Fruit fly (Drosophila melanogaster): ENCODE measurements around the gene stg.

The stg gene

DNA sequence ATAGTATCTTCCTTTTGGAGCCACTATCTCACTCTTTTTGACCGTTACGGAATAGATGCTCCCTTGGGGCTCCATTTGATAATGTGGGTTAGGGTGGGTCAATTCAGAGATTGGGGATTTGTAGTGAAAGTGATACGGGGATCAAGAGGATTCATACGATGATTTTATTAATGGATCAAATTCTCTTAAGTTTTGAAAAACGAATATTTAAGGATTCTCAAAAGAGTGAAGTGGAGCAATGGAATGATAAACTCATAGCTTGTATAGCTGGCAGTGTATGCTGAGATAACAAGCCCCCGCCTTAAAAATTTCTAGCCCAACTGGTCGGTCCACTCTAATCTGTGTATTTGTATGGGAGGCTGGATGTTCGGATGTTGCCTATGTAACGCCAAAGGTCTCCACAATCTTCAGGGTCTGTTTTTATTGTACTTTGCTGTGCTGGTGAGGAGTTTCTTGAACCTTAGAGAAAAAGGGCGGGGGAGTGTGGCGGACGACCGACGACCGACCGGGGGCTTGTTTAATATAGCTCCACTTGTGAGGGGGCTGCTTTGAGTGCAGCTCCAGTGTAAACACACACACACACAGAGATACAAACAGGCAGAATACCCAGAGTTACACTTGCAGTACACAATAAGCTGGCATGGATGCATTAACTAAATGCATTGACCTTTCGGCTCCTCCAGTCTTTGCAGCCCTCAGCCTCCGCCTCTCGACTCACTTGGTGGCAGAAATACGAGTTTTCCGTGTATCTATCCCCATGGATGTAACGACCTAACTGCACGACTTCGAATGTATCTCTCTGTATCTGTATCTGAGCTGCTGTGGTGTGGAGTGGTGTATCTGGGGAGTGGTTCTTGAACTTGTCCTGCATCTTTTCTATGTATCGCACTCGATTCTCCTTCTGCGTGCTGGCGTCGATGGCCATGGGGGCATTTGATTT lies 25.3 kb upstream of the stg start:
- no peak for TF ChIP-seq pan (optimal IDR thresholded peaks at IDR 0.05)
- no peak for TF ChIP-seq br (GFP tag; optimal IDR thresholded peaks at IDR 0.05)
- no peak for TF ChIP-seq dmrt93B (GFP tag; optimal IDR thresholded peaks at IDR 0.05)
- TF ChIP-seq OdsH (GFP tag; optimal IDR thresholded peaks at IDR 0.05) = no peak
- TF ChIP-seq h (GFP tag; optimal IDR thresholded peaks at IDR 0.05) = no peak
- no peak for TF ChIP-seq CG9705 (GFP tag; optimal IDR thresholded peaks at IDR 0.05)
- TF ChIP-seq Dif (GFP tag; optimal IDR thresholded peaks at IDR 0.05; ENCODE audit: partially characterized antibody) = no peak
- no peak for TF ChIP-seq rgr (GFP tag; optimal IDR thresholded peaks at IDR 0.05)
- TF ChIP-seq brk (GFP tag; optimal IDR thresholded peaks at IDR 0.05) = no peak

DNA sequence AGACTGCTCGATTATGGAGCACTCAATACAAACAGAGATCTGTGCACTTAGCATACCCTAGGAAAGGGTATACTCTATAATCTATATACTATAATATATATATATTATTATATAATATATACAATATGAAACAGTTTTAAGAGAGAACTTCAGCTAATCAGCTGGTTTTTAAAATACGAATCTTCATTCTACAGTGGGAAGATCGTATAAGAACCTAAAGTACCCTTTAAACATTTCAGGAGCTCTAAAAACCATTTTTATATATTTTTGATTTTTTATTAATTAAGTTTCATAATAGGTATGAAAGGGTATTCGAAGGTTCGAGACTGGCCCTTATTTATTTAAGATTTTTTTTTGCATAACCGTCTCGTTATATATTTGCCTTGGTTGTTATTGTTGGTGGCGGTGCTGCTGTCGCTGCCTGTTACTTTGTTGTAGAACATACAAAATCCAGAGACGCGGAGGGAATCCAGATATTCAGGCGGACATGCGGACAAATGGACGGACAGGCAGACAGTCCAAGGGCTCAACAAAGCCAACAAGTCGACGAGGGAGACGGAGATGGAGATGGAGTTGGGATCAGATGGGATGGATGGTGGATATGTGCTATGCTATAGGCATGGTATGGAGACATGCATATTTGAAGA lies 24.1 kb upstream of the stg start:
- no peak for TF ChIP-seq Dfd (GFP tag; optimal IDR thresholded peaks at IDR 0.05)
- peak; percentile 28 for TF ChIP-seq sage (GFP tag; optimal IDR thresholded peaks at IDR 0.05)
- TF ChIP-seq CrebA (GFP tag; optimal IDR thresholded peaks at IDR 0.05; ENCODE audit: borderline replicate concordance) = no peak
- TF ChIP-seq tai (GFP tag; optimal IDR thresholded peaks at IDR 0.05) = no peak
- TF ChIP-seq Sp1 (GFP tag; optimal IDR thresholded peaks at IDR 0.05) = no peak
- no peak for TF ChIP-seq dl (GFP tag; optimal IDR thresholded peaks at IDR 0.05; ENCODE audit: insufficient read depth in 1 of 2, partially characterized antibody in 2 of 2)
- no peak for TF ChIP-seq h (GFP tag; optimal IDR thresholded peaks at IDR 0.05)
- TF ChIP-seq Hnf4 (GFP tag; optimal IDR thresholded peaks at IDR 0.05) = no peak
- no peak for TF ChIP-seq OdsH (GFP tag; optimal IDR thresholded peaks at IDR 0.05)
- TF ChIP-seq foxo (GFP tag; optimal IDR thresholded peaks at IDR 0.05) = peak in 1 of 2 experiments; percentile 37
- TF ChIP-seq brk (GFP tag; optimal IDR thresholded peaks at IDR 0.05) = no peak
- no peak for TF ChIP-seq ey (GFP tag; optimal IDR thresholded peaks at IDR 0.05)
- peak; percentile 26 for TF ChIP-seq fru (GFP tag; optimal IDR thresholded peaks at IDR 0.05)
- no peak for TF ChIP-seq N (GFP tag; optimal IDR thresholded peaks at IDR 0.05)
- TF ChIP-seq dmrt93B (GFP tag; optimal IDR thresholded peaks at IDR 0.05) = peak; percentile 58
- no peak for TF ChIP-seq Vsx2 (GFP tag; optimal IDR thresholded peaks at IDR 0.05; ENCODE audit: partially characterized antibody)
- TF ChIP-seq HLH106 (tag; optimal IDR thresholded peaks at IDR 0.05) = peak; percentile 73
- no peak for TF ChIP-seq usp (GFP tag; optimal IDR thresholded peaks at IDR 0.05)
- TF ChIP-seq CG32264 (GFP tag; optimal IDR thresholded peaks at IDR 0.05) = no peak
- no peak for TF ChIP-seq Hr78 (GFP tag; optimal IDR thresholded peaks at IDR 0.05)
- no peak for TF ChIP-seq Dif (GFP tag; optimal IDR thresholded peaks at IDR 0.05; ENCODE audit: partially characterized antibody)
- no peak for TF ChIP-seq Jra (GFP tag; optimal IDR thresholded peaks at IDR 0.05)
- no peak for TF ChIP-seq Abd-B (GFP tag; optimal IDR thresholded peaks at IDR 0.05)
- no peak for TF ChIP-seq GATAd (GFP tag; optimal IDR thresholded peaks at IDR 0.05)
- TF ChIP-seq woc (GFP tag; optimal IDR thresholded peaks at IDR 0.05) = no peak
- no peak for TF ChIP-seq jim (GFP tag; optimal IDR thresholded peaks at IDR 0.05)
- TF ChIP-seq rgr (GFP tag; optimal IDR thresholded peaks at IDR 0.05) = no peak
- TF ChIP-seq psq (GFP tag; optimal IDR thresholded peaks at IDR 0.05) = peak; percentile 30
- no peak for TF ChIP-seq CG9705 (GFP tag; optimal IDR thresholded peaks at IDR 0.05)
- no peak for TF ChIP-seq sv (GFP tag; optimal IDR thresholded peaks at IDR 0.05)

DNA sequence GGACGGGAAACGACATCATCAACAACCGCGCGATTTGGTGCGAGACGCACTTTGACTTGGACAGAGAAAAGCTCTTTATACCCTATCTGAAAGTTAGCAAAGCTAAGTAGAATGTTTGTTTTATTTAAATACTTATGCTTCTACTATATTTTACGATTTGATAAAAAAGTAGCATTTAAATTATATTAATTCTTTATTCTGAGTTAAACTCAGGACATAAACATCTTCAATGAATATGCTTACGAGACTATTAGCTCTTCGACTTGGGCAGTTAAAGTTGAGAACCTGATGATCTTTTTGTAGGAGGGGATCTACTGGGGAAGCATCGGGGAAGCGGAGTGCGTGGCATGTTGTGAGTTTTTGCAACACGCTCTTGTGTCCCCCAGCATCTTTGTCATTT lies 22.1 kb upstream of the stg start:
- TF ChIP-seq HLH106 (tag; optimal IDR thresholded peaks at IDR 0.05) (peak; percentile 42), Jra (GFP tag; optimal IDR thresholded peaks at IDR 0.05) (no peak), dsf (GFP tag; optimal IDR thresholded peaks at IDR 0.05; ENCODE audit: borderline replicate concordance) (no peak), CG9705 (GFP tag; optimal IDR thresholded peaks at IDR 0.05) (no peak), N (GFP tag; optimal IDR thresholded peaks at IDR 0.05) (no peak), pan (optimal IDR thresholded peaks at IDR 0.05) (no peak), Hr78 (GFP tag; optimal IDR thresholded peaks at IDR 0.05) (no peak), woc (GFP tag; optimal IDR thresholded peaks at IDR 0.05) (peak; percentile 67), CG32264 (GFP tag; optimal IDR thresholded peaks at IDR 0.05) (no peak), br (GFP tag; optimal IDR thresholded peaks at IDR 0.05) (peak; percentile 13), sv (GFP tag; optimal IDR thresholded peaks at IDR 0.05) (no peak), brk (GFP tag; optimal IDR thresholded peaks at IDR 0.05) (peak; percentile 47), foxo (GFP tag; optimal IDR thresholded peaks at IDR 0.05) (peak in 1 of 2 experiments; percentile 68), CrebA (GFP tag; optimal IDR thresholded peaks at IDR 0.05; ENCODE audit: borderline replicate concordance) (peak; percentile 24), h (GFP tag; optimal IDR thresholded peaks at IDR 0.05) (peak; percentile 70), Sp1 (GFP tag; optimal IDR thresholded peaks at IDR 0.05) (peak; percentile 22), tai (GFP tag; optimal IDR thresholded peaks at IDR 0.05) (no peak), usp (GFP tag; optimal IDR thresholded peaks at IDR 0.05) (no peak), dl (GFP tag; optimal IDR thresholded peaks at IDR 0.05; ENCODE audit: insufficient read depth in 1 of 2, partially characterized antibody in 2 of 2) (no peak), GATAd (GFP tag; optimal IDR thresholded peaks at IDR 0.05) (no peak), ey (GFP tag; optimal IDR thresholded peaks at IDR 0.05) (peak; percentile 71), Dif (GFP tag; optimal IDR thresholded peaks at IDR 0.05; ENCODE audit: partially characterized antibody) (no peak), fru (GFP tag; optimal IDR thresholded peaks at IDR 0.05) (peak; percentile 72), lola (GFP tag; optimal IDR thresholded peaks at IDR 0.05) (no peak), sage (GFP tag; optimal IDR thresholded peaks at IDR 0.05) (no peak), Myc (optimal IDR thresholded peaks at IDR 0.05) (no peak), rgr (GFP tag; optimal IDR thresholded peaks at IDR 0.05) (peak; percentile 51), Rel (GFP tag; optimal IDR thresholded peaks at IDR 0.05) (no peak), Rel (tag; optimal IDR thresholded peaks at IDR 0.05) (no peak), Hr83 (GFP tag; optimal IDR thresholded peaks at IDR 0.05; ENCODE audit: poor library complexity, severe bottlenecking) (no peak), OdsH (GFP tag; optimal IDR thresholded peaks at IDR 0.05) (peak; percentile 75), psq (GFP tag; optimal IDR thresholded peaks at IDR 0.05) (peak; percentile 58), Mio (GFP tag; optimal IDR thresholded peaks at IDR 0.05) (no peak), dmrt93B (GFP tag; optimal IDR thresholded peaks at IDR 0.05) (peak; percentile 16)
